Fruit fly (Drosophila melanogaster): ENCODE data around the gene RpS21.

dm6 chr2L:2855773-2856615 lies at the start of gene RpS21, which contains the start of gene CG3104:
- TF ChIP-seq net (GFP tag; optimal IDR thresholded peaks at IDR 0.05) (peak; percentile 71), Hr39 (GFP tag; optimal IDR thresholded peaks at IDR 0.05) (peak; percentile 86), CG31627 (GFP tag; optimal IDR thresholded peaks at IDR 0.05) (peak; percentile 85), CG7368 (GFP tag; optimal IDR thresholded peaks at IDR 0.05) (peak; percentile 64), Eip93F (GFP tag; optimal IDR thresholded peaks at IDR 0.05) (peak; percentile 79), esn (GFP tag; optimal IDR thresholded peaks at IDR 0.05) (peak; percentile 76), CG6163 (GFP tag; IDR thresholded peaks at IDR 0.05) (peak; percentile 89), CG3032 (tag; optimal IDR thresholded peaks at IDR 0.05) (peak; percentile 70)

Measured in whole organism, prepupa.